Worm (Caenorhabditis elegans): ENCODE measurements around the gene K10D11.5.

- TF ChIP-seq dao-5 (tag; optimal IDR thresholded peaks at IDR 0.05) (no peak), W03F9.2 (tag; optimal IDR thresholded peaks at IDR 0.05) (no peak), him-1 (tag; optimal IDR thresholded peaks at IDR 0.05) (no peak)
Observed at ce11 chrIV:12977650-12978049, 14.0 kb downstream of the K10D11.5 start.

All from whole organism, L4/young adult.